Worm (Caenorhabditis elegans) whole organism, L2 larva: ENCODE results near the gene C06A12.8.

Experiments used
- F13H6.1 ChIP-seq: sonication (generic microtip); optimal IDR thresholded peaks from 2 replicates; lab custom pipeline; 2016; ENCODE audit warnings: missing genetic modification characterization, missing compliant biosample characterization
- blmp-1 ChIP-seq: sonication (generic microtip); optimal IDR thresholded peaks from 2 replicates; lab custom pipeline; 2017; ENCODE audit warnings: missing genetic modification characterization, mild to moderate bottlenecking, missing compliant biosample characterization, antibody characterized with exemption, moderate library complexity; ENCODE audit not compliant: insufficient read depth
- egl-27 ChIP-seq: sonication (generic microtip); optimal IDR thresholded peaks from 3 replicates; lab custom pipeline; 2017; ENCODE audit warnings: missing biosample characterization, missing genetic modification reagents, missing genetic modification characterization
- mab-5 ChIP-seq: fragments of 150-350 bp; optimal IDR thresholded peaks from 2 replicates; lab custom pipeline; 2014; ENCODE audit warnings: missing biosample characterization, missing genetic modification characterization
- mdl-1 ChIP-seq, 2 experiments: fragments of 150-350 bp in 1 of 2; sonication (generic microtip) in 1 of 2; optimal IDR thresholded peaks; 2 replicates each; lab custom pipeline; 2017; ENCODE audit warnings: missing biosample characterization in 2 of 2, missing genetic modification characterization in 2 of 2
- nhr-25 ChIP-seq: fragments of 150-350 bp; sonication (generic microtip); optimal IDR thresholded peaks from 3 replicates; lab custom pipeline; 2014; ENCODE audit warnings: missing biosample characterization, missing genetic modification characterization
- nhr-77 ChIP-seq: fragments of 150-350 bp; optimal IDR thresholded peaks from 2 replicates; lab custom pipeline; 2014; ENCODE audit warnings: missing biosample characterization, missing genetic modification characterization
- skn-1 ChIP-seq: sonication (generic microtip); optimal IDR thresholded peaks from 2 replicates; lab custom pipeline; 2017; ENCODE audit warnings: missing biosample characterization, missing genetic modification characterization
- unc-39 ChIP-seq: fragments of 150-350 bp; optimal IDR thresholded peaks from 2 replicates; lab custom pipeline; 2014; ENCODE audit warnings: missing biosample characterization, missing genetic modification characterization
- unc-62 ChIP-seq: fragments of 150-350 bp; optimal IDR thresholded peaks from 2 replicates; lab custom pipeline; 2014; ENCODE audit warnings: missing biosample characterization, missing genetic modification reagents, missing genetic modification characterization

DNA sequence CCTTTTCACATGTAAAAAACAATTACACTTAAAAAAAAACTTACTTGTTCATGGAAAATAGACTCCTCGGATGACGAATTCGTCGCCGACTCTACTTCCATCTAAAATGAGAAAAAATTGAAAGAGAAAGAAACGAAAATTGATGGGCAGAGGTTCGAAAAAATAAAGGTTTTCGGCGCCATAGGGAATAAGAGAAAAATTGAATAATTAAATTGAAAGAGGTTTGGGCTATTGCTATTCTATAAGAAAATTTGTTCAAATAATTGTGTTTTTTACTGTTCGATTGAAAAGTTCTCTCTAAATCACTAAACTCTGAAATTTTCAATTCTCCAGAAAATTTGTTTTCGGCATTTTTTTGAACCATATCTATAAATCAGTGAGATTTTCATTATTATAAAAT, 46.1 kb downstream of the C06A12.8 start, which contains the start of gene rabr-2:
- TF ChIP-seq unc-39 (no peak), skn-1 (tag; lab: Kevin White, UChicago) (no peak), mdl-1 (tag; optimal IDR thresholded peaks at IDR 0.05; lab: Kevin White, UChicago) (no peak), nhr-77 (tag; lab: Kevin White, UChicago) (no peak), blmp-1 (tag; lab: Kevin White, UChicago) (no peak), mab-5 (tag; lab: Kevin White, UChicago) (no peak), nhr-25 (tag; lab: Kevin White, UChicago) (no peak), F13H6.1 (tag; lab: Kevin White, UChicago) (no peak), egl-27 (no peak), unc-62 (GFP tag; lab: Kevin White, UChicago) (no peak)
